Fruit fly (Drosophila melanogaster) whole organism, wandering third instar larva: Measurements from ENCODE around the gene CG18094.

Experiments used
- HLH106 ChIP-seq: fragments of 200-800 bp; optimal IDR thresholded peaks from 3 replicates; lab custom pipeline; 2019; ENCODE audit warnings: missing biosample characterization, mild to moderate bottlenecking, missing genetic modification characterization, moderate library complexity
- pan ChIP-seq: fragments of >200 bp; optimal IDR thresholded peaks from 2 replicates; lab custom pipeline; 2017

DNA sequence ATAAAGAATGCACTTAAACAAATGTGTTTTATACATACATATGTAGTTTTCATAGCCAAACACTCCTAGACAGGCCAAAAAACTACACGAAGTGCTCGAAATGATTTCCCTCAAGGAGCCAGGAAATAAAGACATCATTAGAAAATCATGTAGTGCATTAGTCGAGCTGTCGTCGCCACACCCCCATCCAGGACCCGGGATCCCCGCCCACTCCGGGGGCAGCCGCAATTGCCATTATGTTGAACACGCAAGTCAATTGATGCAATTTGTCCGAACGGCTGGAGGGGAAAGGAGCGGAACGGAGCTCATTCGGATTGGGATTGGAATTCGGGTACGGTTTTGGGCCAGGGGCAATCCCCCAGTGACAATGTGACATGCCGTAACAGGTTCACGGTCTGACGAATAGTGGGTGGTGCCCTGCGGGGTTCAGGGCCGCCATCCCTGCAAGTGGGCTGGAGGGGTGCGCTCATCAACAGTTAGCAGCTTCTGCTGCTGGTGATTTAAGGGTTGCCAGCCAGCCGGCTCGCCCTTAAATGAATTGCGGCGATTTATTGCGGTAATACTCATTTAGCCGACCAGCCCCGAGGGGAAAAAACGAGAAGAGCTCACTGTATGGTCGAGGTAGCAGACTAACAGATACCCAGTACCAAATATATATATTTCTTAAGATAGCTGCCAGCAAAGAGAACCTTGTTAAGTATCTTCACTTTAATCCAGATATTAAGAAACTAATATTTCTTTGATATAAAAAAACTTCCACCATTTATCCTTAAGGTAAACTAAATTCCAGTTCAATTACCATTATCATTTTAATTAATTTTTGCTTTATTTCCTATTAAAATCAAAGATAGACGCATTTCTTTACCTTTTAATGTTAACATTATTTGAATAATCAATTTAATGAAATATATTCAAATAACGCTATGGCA, 9.4 kb upstream of the CG18094 start:
- no peak for TF ChIP-seq pan (lab: Kevin White, UChicago)
- TF ChIP-seq HLH106 (tag; lab: Kevin White, UChicago) = no peak
